Fruit fly (Drosophila melanogaster): ENCODE data around the gene CG43077.

The CG43077 gene

dm6 chrX:17077290-17078138 lies 9.2 kb upstream of the CG43077 start, which contains the start of gene wcy:
Gene wcy (minus strand): TSS chrX:17077897.
- TF ChIP-seq Pif1B (GFP tag; optimal IDR thresholded peaks at IDR 0.05) (no peak), CG12605 (GFP tag; IDR thresholded peaks at IDR 0.05) (peak; percentile 19; the same call in 1 of the 2 replicates), CG32121 (GFP tag; IDR thresholded peaks at IDR 0.05) (no peak), Ets98B (GFP tag; IDR thresholded peaks at IDR 0.05) (peak; percentile 22; the same call in 1 of the 2 replicates), Pif1A (GFP tag; optimal IDR thresholded peaks at IDR 0.05) (no peak), CG13204 (GFP tag; optimal IDR thresholded peaks at IDR 0.05) (no peak), CG4496 (GFP tag; IDR thresholded peaks at IDR 0.05) (peak; percentile 73), EcR (GFP tag; optimal IDR thresholded peaks at IDR 0.05) (no peak)

dm6 chrX:17076449-17077289 lies 8.3 kb upstream of the CG43077 start:
- TF ChIP-seq CG10348 (GFP tag; IDR thresholded peaks at IDR 0.05) (no peak), CG12605 (GFP tag; IDR thresholded peaks at IDR 0.05) (no peak), CG34367 (tag; optimal IDR thresholded peaks at IDR 0.05) (no peak), CG15710 (tag; optimal IDR thresholded peaks at IDR 0.05) (no peak), Snoo (tag; optimal IDR thresholded peaks at IDR 0.05) (no peak), CG4496 (GFP tag; IDR thresholded peaks at IDR 0.05) (peak; percentile 9; the same call in 1 of the 3 replicates)

- TF ChIP-seq CG9948 (tag; optimal IDR thresholded peaks at IDR 0.05) (no peak), CG14655 (GFP tag; optimal IDR thresholded peaks at IDR 0.05) (no peak), CG12605 (GFP tag; IDR thresholded peaks at IDR 0.05) (0 out of 2 replicates have a peak, but pooled peaks have one; percentile 34), Pif1B (GFP tag; optimal IDR thresholded peaks at IDR 0.05) (no peak), CG15710 (tag; optimal IDR thresholded peaks at IDR 0.05) (no peak), CG8159 (tag; optimal IDR thresholded peaks at IDR 0.05) (no peak), rn (GFP tag; IDR thresholded peaks at IDR 0.05) (no peak)
Observed at dm6 chrX:17066632-17067031, 1.7 kb downstream of the CG43077 start, which contains the start of gene CG45002. Gene CG45002 (minus strand): TSS chrX:17066732.

- TF ChIP-seq CG12605 (GFP tag; IDR thresholded peaks at IDR 0.05) (peak; percentile 70), Pif1B (GFP tag; optimal IDR thresholded peaks at IDR 0.05) (no peak)
Observed at dm6 chrX:17047730-17048577, 20.4 kb downstream of the CG43077 start.

- TF ChIP-seq CG9948 (tag; optimal IDR thresholded peaks at IDR 0.05) (no peak), Pif1A (GFP tag; optimal IDR thresholded peaks at IDR 0.05) (no peak), Pif1B (GFP tag; optimal IDR thresholded peaks at IDR 0.05) (no peak), CG14655 (GFP tag; optimal IDR thresholded peaks at IDR 0.05) (no peak), rn (GFP tag; IDR thresholded peaks at IDR 0.05) (no peak), CG17806 (tag; optimal IDR thresholded peaks at IDR 0.05) (no peak), CG13204 (GFP tag; optimal IDR thresholded peaks at IDR 0.05) (no peak), CG34367 (tag; optimal IDR thresholded peaks at IDR 0.05) (no peak), Snoo (tag; optimal IDR thresholded peaks at IDR 0.05) (no peak), CG10348 (GFP tag; IDR thresholded peaks at IDR 0.05) (no peak)
Observed at dm6 chrX:17023199-17023598, 45.1 kb downstream of the CG43077 start, which contains the start of gene CG43997. Gene CG43997 (plus strand): TSS chrX:17023499.

- TF ChIP-seq EcR (GFP tag; optimal IDR thresholded peaks at IDR 0.05) (no peak), CG13204 (GFP tag; optimal IDR thresholded peaks at IDR 0.05) (no peak), Pif1B (GFP tag; optimal IDR thresholded peaks at IDR 0.05) (no peak), CG8301 (tag; optimal IDR thresholded peaks at IDR 0.05) (no peak), rn (GFP tag; IDR thresholded peaks at IDR 0.05) (no peak), CG12605 (GFP tag; IDR thresholded peaks at IDR 0.05) (no peak), CG17806 (tag; optimal IDR thresholded peaks at IDR 0.05) (no peak), CG32121 (GFP tag; IDR thresholded peaks at IDR 0.05) (no peak), CG14655 (GFP tag; optimal IDR thresholded peaks at IDR 0.05) (no peak), CG34367 (tag; optimal IDR thresholded peaks at IDR 0.05) (no peak), CG10348 (GFP tag; IDR thresholded peaks at IDR 0.05) (no peak), CG4496 (GFP tag; IDR thresholded peaks at IDR 0.05) (no peak), Pif1A (GFP tag; optimal IDR thresholded peaks at IDR 0.05) (no peak), CG9948 (tag; optimal IDR thresholded peaks at IDR 0.05) (no peak), fd96Ca (GFP tag; IDR thresholded peaks at IDR 0.05) (no peak), Ets98B (GFP tag; IDR thresholded peaks at IDR 0.05) (no peak), D1 (tag; optimal IDR thresholded peaks at IDR 0.05) (no peak), Snoo (tag; optimal IDR thresholded peaks at IDR 0.05) (no peak), gl (tag; optimal IDR thresholded peaks at IDR 0.05) (no peak), CG15710 (tag; optimal IDR thresholded peaks at IDR 0.05) (no peak)
Observed at dm6 chrX:17022004-17022403, 46.3 kb downstream of the CG43077 start, which contains the start of gene CG43996. Gene CG43996 (plus strand): TSS chrX:17022304.
